Fruit fly (Drosophila melanogaster): Measurements from ENCODE around the gene CG14971.

The CG14971 gene

DNA sequence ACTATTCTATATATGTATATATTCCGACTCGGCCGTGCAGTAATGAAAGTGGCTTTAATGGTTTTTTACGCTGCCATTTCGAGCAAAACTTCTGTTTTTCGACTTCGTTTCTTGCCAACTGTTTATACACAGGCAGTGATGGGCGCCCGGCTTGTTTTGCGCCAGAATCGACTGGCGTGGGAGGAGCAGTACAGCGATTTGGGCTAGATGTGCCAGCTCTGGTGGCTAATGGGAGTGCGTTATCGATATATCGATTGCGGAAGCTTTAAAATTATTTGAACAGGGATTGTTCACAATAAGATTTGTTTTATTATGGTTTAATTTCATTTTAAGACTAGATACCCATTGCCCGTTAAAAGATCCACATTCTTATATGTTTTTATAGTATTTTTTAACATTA is at the start of gene CG14971:
Gene CG14971 (minus strand): TSS at position 136 of the 400 bp plus-strand sequence.
- TF ChIP-seq Myc (optimal IDR thresholded peaks at IDR 0.05), result no peak
- TF ChIP-seq insv (optimal IDR thresholded peaks at IDR 0.05), result no peak
- TF ChIP-seq psq (optimal IDR thresholded peaks at IDR 0.05), result no peak
- no peak for TF ChIP-seq Sin3A (optimal IDR thresholded peaks at IDR 0.05)
- no peak for TF ChIP-seq ttk (optimal IDR thresholded peaks at IDR 0.05)
- no peak for TF ChIP-seq h (optimal IDR thresholded peaks at IDR 0.05)

DNA sequence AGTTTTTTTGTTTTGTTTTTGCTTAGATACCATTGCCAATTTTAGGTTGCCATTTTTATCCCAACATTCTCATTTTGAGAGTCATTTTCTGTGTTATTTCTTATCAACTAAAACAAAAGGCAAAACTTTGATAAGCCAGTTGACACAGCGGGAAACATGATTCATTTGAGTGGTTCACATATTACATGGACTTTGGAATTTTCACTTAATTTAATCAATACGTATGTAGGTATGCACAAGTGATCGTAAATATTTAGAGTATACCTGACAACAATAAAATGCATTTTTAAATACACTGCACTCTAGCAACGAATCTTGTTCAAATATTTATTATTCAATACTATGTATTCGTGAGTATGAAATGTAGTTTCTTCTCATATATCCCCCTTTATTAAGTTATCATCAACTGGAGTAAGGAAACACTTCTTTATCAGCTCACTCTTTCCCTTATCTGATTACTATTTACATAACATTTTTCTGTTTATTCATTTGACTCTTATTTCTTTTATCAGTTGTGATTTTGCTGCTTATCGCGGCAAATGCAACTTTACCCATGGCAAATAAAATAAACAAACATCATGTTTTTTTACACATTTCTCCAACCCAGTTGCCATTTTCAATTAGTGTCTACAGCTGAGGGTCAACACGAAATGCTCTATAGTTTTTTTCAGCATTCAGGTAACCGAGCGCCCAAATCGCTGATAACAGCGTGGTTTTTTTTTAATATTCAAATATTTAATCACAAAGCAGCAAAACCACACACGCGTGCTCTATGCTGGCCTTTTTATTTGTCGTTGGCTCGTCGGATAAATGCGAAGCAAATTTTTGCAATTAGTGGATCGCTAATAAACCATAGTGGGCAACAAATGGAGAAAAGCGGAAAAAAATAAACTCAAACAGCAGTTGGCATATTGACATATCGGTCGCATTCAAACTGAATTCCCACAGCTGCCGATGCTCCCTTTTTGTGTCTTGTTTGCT is 47.7 kb upstream of the CG14971 start:
- TF ChIP-seq insv (optimal IDR thresholded peaks at IDR 0.05) (no peak), Sin3A (optimal IDR thresholded peaks at IDR 0.05) (no peak), h (optimal IDR thresholded peaks at IDR 0.05) (no peak), psq (optimal IDR thresholded peaks at IDR 0.05) (no peak), Myc (optimal IDR thresholded peaks at IDR 0.05) (no peak), ttk (optimal IDR thresholded peaks at IDR 0.05) (no peak)

- TF ChIP-seq Myc (optimal IDR thresholded peaks at IDR 0.05) (no peak), ttk (optimal IDR thresholded peaks at IDR 0.05) (no peak), h (optimal IDR thresholded peaks at IDR 0.05) (no peak), insv (optimal IDR thresholded peaks at IDR 0.05) (no peak), Sin3A (optimal IDR thresholded peaks at IDR 0.05) (no peak), psq (optimal IDR thresholded peaks at IDR 0.05) (no peak)
These were observed 46.8 kb upstream of the CG14971 start for dm6 chr3L:3517894-3518293.

DNA sequence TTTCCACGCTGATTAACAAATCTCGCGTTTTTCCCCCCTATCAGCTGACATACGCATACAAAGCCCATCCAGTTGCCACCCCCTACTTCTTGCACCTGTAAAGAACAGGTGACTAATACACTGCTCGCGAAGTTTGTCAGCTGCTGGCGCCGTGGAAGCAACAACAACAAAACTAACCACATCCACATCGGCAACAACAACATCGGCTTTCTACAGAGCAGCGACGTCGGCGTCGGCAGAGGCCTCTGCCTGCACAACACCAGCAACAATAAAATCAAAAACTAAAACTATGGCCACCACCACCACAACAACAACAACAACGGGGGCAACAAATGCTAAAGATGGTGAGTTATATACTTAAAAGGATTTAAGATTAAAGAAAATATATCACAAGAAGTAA is 45.4 kb upstream of the CG14971 start:
- TF ChIP-seq Sin3A (optimal IDR thresholded peaks at IDR 0.05), result no peak
- TF ChIP-seq ttk (optimal IDR thresholded peaks at IDR 0.05), result no peak
- no peak for TF ChIP-seq h (optimal IDR thresholded peaks at IDR 0.05)
- no peak for TF ChIP-seq insv (optimal IDR thresholded peaks at IDR 0.05)
- TF ChIP-seq Myc (optimal IDR thresholded peaks at IDR 0.05), result no peak
- no peak for TF ChIP-seq psq (optimal IDR thresholded peaks at IDR 0.05)

- no peak for TF ChIP-seq psq (optimal IDR thresholded peaks at IDR 0.05)
- TF ChIP-seq Sin3A (optimal IDR thresholded peaks at IDR 0.05), result no peak
- TF ChIP-seq h (optimal IDR thresholded peaks at IDR 0.05), result no peak
- no peak for TF ChIP-seq Myc (optimal IDR thresholded peaks at IDR 0.05)
- TF ChIP-seq insv (optimal IDR thresholded peaks at IDR 0.05), result no peak
- TF ChIP-seq ttk (optimal IDR thresholded peaks at IDR 0.05), result no peak
These were observed 44.3 kb upstream of the CG14971 start, which contains the start of gene Eip63E for dm6 chr3L:3515280-3516020. TSS of gene Eip63E (plus strand) at chr3L:3515751.

- TF ChIP-seq insv (optimal IDR thresholded peaks at IDR 0.05) (no peak), ttk (optimal IDR thresholded peaks at IDR 0.05) (no peak), Myc (optimal IDR thresholded peaks at IDR 0.05) (no peak), Sin3A (optimal IDR thresholded peaks at IDR 0.05) (no peak), h (optimal IDR thresholded peaks at IDR 0.05) (no peak), psq (optimal IDR thresholded peaks at IDR 0.05) (no peak)
These were observed 42.9 kb upstream of the CG14971 start for dm6 chr3L:3514020-3514419.

- no peak for TF ChIP-seq h (optimal IDR thresholded peaks at IDR 0.05)
These were observed 41.9 kb upstream of the CG14971 start for dm6 chr3L:3512998-3513397.

- TF ChIP-seq psq (optimal IDR thresholded peaks at IDR 0.05), result no peak
- TF ChIP-seq insv (optimal IDR thresholded peaks at IDR 0.05), result no peak
- TF ChIP-seq h (optimal IDR thresholded peaks at IDR 0.05), result no peak
- TF ChIP-seq Sin3A (optimal IDR thresholded peaks at IDR 0.05), result no peak
- TF ChIP-seq ttk (optimal IDR thresholded peaks at IDR 0.05), result no peak
These were observed 41.5 kb upstream of the CG14971 start, which contains the start of gene ImpE2 for dm6 chr3L:3512567-3512966. TSS of gene ImpE2 (minus strand) at chr3L:3512681.

- TF ChIP-seq ttk (optimal IDR thresholded peaks at IDR 0.05), result no peak
- TF ChIP-seq Sin3A (optimal IDR thresholded peaks at IDR 0.05), result no peak
- no peak for TF ChIP-seq h (optimal IDR thresholded peaks at IDR 0.05)
- TF ChIP-seq insv (optimal IDR thresholded peaks at IDR 0.05), result no peak
- no peak for TF ChIP-seq Myc (optimal IDR thresholded peaks at IDR 0.05)
- no peak for TF ChIP-seq psq (optimal IDR thresholded peaks at IDR 0.05)
These were observed 32.1 kb upstream of the CG14971 start for dm6 chr3L:3503248-3503647.

- TF ChIP-seq insv (optimal IDR thresholded peaks at IDR 0.05) (no peak), psq (optimal IDR thresholded peaks at IDR 0.05) (no peak), ttk (optimal IDR thresholded peaks at IDR 0.05) (no peak), h (optimal IDR thresholded peaks at IDR 0.05) (no peak), Myc (optimal IDR thresholded peaks at IDR 0.05) (no peak), Sin3A (optimal IDR thresholded peaks at IDR 0.05) (no peak)
These were observed 25.5 kb upstream of the CG14971 start for dm6 chr3L:3496593-3496992.

DNA sequence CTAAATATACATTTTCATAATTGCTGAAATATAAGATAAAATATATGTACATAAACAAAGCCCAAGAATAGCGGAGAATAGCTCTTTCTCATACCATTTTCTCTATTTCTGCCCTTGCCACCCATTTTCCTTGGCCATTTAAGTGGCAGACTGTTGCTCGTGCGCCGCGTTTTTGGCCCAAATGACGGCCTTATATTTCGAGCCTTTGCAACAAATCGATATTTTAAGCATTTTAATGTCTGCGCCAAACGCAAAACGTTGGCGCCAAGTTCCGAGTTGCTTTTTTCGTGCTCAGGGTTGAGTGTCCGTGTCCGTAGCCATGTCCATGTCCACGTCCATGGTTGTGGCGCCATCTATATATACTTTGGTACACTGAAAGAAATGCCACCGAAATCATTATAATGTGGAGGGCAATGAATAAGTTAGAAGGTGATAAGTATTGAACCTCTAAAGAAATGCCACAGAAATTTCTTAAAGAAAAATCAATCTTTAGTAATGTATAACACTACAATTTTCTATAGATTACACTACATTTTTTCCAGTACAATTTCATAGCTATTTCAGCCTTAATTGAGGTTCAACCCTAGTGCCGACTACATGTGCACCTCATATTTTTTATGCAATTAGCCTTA is 21.1 kb upstream of the CG14971 start:
- TF ChIP-seq ttk (optimal IDR thresholded peaks at IDR 0.05) (no peak), h (optimal IDR thresholded peaks at IDR 0.05) (no peak), Sin3A (optimal IDR thresholded peaks at IDR 0.05) (no peak), insv (optimal IDR thresholded peaks at IDR 0.05) (no peak), Myc (optimal IDR thresholded peaks at IDR 0.05) (no peak), psq (optimal IDR thresholded peaks at IDR 0.05) (no peak)

Data from Kc167 (cell line).